Worm (Caenorhabditis elegans): ENCODE results near the gene vit-4.

The vit-4 gene

DNA sequence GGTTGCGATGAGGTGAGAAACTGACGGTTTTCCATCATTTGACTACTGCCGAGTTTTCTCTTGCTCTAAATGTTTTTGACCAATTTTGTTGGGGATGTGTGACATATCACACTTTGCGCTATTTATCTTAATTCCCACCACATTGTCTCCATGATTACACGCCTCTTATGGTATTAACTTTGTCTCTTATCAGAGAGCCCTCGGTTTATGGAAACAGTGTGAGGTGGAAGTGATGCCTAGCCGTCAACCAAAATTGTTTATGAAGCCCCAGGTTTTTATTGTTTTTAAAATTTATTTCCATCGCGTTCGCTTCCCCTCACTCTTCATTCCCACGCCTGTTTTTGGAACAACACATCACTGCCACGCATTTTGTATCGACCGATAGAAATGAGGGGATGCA lies 12.6 kb downstream of the vit-4 start:
- TF ChIP-seq ets-4 (tag; optimal IDR thresholded peaks at IDR 0.05) (no peak), dmd-4 (tag; optimal IDR thresholded peaks at IDR 0.05; ENCODE audit: borderline replicate concordance) (no peak), elt-2 (tag; optimal IDR thresholded peaks at IDR 0.05) (peak; percentile 4), pat-9 (tag; optimal IDR thresholded peaks at IDR 0.05) (no peak), hlh-6 (tag; optimal IDR thresholded peaks at IDR 0.05) (no peak), K02D7.2 (tag; optimal IDR thresholded peaks at IDR 0.05) (no peak)

DNA sequence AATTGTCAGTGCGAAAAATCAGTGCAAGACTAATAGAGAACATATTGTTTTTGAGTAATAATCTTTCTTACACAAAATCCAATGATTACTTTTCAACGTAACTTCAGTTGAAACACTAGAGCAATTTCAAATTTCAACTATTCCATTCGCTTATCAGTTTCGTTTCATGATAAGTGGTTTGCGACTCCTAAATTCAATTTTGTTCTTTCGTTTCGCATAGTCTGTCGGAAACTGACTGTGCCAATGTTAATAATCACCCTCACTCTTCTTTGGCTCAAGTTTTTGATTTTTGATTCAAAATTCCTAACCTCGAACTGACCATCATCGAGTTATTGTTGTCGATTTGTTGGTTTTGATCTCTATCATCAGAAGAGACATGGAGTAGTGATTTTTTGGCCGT lies 15.0 kb downstream of the vit-4 start:
- TF ChIP-seq T23F11.4 (GFP tag; optimal IDR thresholded peaks at IDR 0.05) (no peak), lin-11 (tag; optimal IDR thresholded peaks at IDR 0.05) (no peak), C38D4.7 (GFP tag; optimal IDR thresholded peaks at IDR 0.05) (no peak), sox-4 (tag; optimal IDR thresholded peaks at IDR 0.05) (no peak), ahr-1 (tag; optimal IDR thresholded peaks at IDR 0.05) (no peak), pqm-1 (tag; optimal IDR thresholded peaks at IDR 0.05) (no peak), ceh-48 (tag; optimal IDR thresholded peaks at IDR 0.05) (no peak)

DNA sequence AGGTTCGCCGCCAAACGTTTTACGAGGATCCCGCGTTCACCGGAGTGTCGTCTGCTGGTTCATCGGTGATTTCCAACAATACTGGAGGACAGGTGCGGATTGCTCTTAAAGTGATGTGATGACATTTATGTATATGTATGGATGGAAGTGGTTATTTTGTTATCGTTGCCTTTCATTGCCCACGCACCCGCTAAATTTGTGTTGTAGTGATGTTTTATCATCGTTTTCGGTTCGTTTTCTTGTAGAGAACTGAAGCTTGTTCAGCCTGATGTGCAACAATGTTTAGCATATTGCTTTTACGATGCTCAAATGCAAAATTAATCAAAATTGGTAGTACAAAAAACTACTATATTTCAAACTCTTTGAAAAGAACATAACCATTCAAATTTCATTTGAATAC lies 15.9 kb downstream of the vit-4 start:
- TF ChIP-seq pax-1 (tag; optimal IDR thresholded peaks at IDR 0.05) (no peak), hlh-6 (tag; optimal IDR thresholded peaks at IDR 0.05) (no peak), ceh-2 (tag; optimal IDR thresholded peaks at IDR 0.05) (no peak), madf-2 (tag; optimal IDR thresholded peaks at IDR 0.05) (no peak), ceh-22 (tag; optimal IDR thresholded peaks at IDR 0.05) (no peak), tbx-2 (tag; optimal IDR thresholded peaks at IDR 0.05) (no peak), hlh-13 (GFP tag; optimal IDR thresholded peaks at IDR 0.05) (no peak), pha-2 (tag; optimal IDR thresholded peaks at IDR 0.05) (no peak), ceh-18 (tag; optimal IDR thresholded peaks at IDR 0.05) (no peak), K09A11.1 (tag; optimal IDR thresholded peaks at IDR 0.05; ENCODE audit: insufficient read depth) (no peak), lin-11 (tag; optimal IDR thresholded peaks at IDR 0.05) (no peak), nfya-1 (tag; optimal IDR thresholded peaks at IDR 0.05) (no peak), ceh-24 (tag; optimal IDR thresholded peaks at IDR 0.05) (no peak), mec-3 (tag; optimal IDR thresholded peaks at IDR 0.05; ENCODE audit: borderline replicate concordance) (no peak), sox-2 (GFP tag; IDR thresholded peaks at IDR 0.05) (no peak), ttx-3 (tag; optimal IDR thresholded peaks at IDR 0.05) (no peak)

DNA sequence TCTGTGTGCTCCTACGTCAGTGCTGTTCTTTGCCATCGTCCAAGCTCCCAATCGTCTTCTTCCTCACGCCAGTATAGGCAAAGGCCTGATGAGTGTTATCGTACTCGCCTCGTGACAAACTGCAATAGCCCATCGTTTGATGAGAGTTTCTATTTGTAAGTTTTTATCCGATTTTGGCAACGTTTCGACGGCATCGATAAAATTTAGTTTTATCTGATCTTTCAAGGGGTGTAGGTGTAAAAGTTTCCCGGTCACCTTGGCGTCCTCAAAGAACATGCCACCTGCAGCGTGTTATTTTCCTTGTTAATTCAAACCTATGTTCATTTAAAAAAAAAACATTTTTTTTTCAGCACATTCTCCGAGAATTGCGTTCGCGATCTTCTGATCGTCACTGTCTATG lies 16.7 kb downstream of the vit-4 start:
- TF ChIP-seq F13H6.1 (tag; optimal IDR thresholded peaks at IDR 0.05) (no peak), sdc-2 (tag; optimal IDR thresholded peaks at IDR 0.05) (no peak), ttx-3 (tag; optimal IDR thresholded peaks at IDR 0.05) (no peak)

DNA sequence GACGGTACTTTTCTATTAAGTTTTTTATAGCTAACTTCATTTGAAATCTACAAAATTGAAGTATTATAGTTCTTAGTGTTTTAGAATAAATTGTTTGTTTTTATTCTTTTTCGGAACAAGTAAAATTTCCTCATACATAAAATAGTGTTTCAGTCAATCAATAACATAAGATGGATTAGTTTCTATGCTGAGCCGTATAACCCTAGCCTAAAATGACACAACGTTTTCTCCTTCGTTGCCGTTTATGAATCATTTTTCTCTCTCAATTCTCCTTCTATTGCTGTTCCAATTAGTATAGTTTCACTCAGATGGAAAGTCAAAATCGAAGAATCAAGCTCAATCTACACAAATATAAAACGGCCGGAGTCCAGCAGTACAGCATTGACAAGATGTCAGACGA lies 21.5 kb downstream of the vit-4 start, which contains the start of gene rgs-7:
rgs-7 (plus strand) TSS at position 301 of the 400 bp plus-strand sequence.
- no peak for TF ChIP-seq unc-86 (tag; optimal IDR thresholded peaks at IDR 0.05)
- no peak for TF ChIP-seq unc-42 (tag; optimal IDR thresholded peaks at IDR 0.05)
- TF ChIP-seq ceh-22 (tag; optimal IDR thresholded peaks at IDR 0.05), result no peak
- TF ChIP-seq ceh-30 (tag; optimal IDR thresholded peaks at IDR 0.05), result no peak
- no peak for TF ChIP-seq dmd-4 (tag; optimal IDR thresholded peaks at IDR 0.05; ENCODE audit: borderline replicate concordance)
- TF ChIP-seq fax-1 (tag; optimal IDR thresholded peaks at IDR 0.05), result no peak
- TF ChIP-seq syd-9 (tag; optimal IDR thresholded peaks at IDR 0.05), result no peak
- no peak for TF ChIP-seq ceh-48 (tag; optimal IDR thresholded peaks at IDR 0.05)
- TF ChIP-seq ama-1 (optimal IDR thresholded peaks at IDR 0.05), result no peak
- no peak for TF ChIP-seq fkh-6 (tag; optimal IDR thresholded peaks at IDR 0.05)
- TF ChIP-seq sdc-2 (tag; optimal IDR thresholded peaks at IDR 0.05), result no peak
- no peak for TF ChIP-seq K09A11.1 (tag; optimal IDR thresholded peaks at IDR 0.05; ENCODE audit: insufficient read depth)
- TF ChIP-seq fkh-10 (GFP tag; optimal IDR thresholded peaks at IDR 0.05), result no peak
- TF ChIP-seq pha-4 (tag; optimal IDR thresholded peaks at IDR 0.05), result no peak
- TF ChIP-seq pqm-1 (tag; optimal IDR thresholded peaks at IDR 0.05), result no peak
- TF ChIP-seq tbx-2 (tag; optimal IDR thresholded peaks at IDR 0.05), result no peak
- no peak for TF ChIP-seq ceh-24 (tag; optimal IDR thresholded peaks at IDR 0.05)
- no peak for TF ChIP-seq ahr-1 (tag; optimal IDR thresholded peaks at IDR 0.05)

Data from whole organism, late embryonic.